Worm (Caenorhabditis elegans) whole organism, L2 larva: ENCODE data around the gene F12A10.9.

Experiments
- ZK546.5 ChIP-seq: sonication (generic microtip); optimal IDR thresholded peaks from 2 replicates; lab custom pipeline; 2017; ENCODE audit warnings: missing biosample characterization, missing genetic modification characterization
- lsy-2 ChIP-seq, 2 experiments: fragments of 150-350 bp in 1 of 2; sonication (generic microtip) in 1 of 2; optimal IDR thresholded peaks; 2 replicates each; lab custom pipeline; 2014 to 2017; ENCODE audit warnings: missing biosample characterization in 2 of 2, missing genetic modification characterization in 2 of 2
- mdl-1 ChIP-seq, 2 experiments: fragments of 150-350 bp in 1 of 2; sonication (generic microtip) in 1 of 2; optimal IDR thresholded peaks; 2 replicates each; lab custom pipeline; 2017; ENCODE audit warnings: missing biosample characterization in 2 of 2, missing genetic modification characterization in 2 of 2
- peb-1 ChIP-seq: fragments of 150-350 bp; optimal IDR thresholded peaks from 2 replicates; lab custom pipeline; 2014; ENCODE audit warnings: missing biosample characterization, missing genetic modification characterization
- unc-55 ChIP-seq: fragments of 150-350 bp; sonication (generic microtip); optimal IDR thresholded peaks from 3 replicates; lab custom pipeline; 2014; ENCODE audit warnings: missing biosample characterization, missing genetic modification reagents, missing genetic modification characterization

DNA sequence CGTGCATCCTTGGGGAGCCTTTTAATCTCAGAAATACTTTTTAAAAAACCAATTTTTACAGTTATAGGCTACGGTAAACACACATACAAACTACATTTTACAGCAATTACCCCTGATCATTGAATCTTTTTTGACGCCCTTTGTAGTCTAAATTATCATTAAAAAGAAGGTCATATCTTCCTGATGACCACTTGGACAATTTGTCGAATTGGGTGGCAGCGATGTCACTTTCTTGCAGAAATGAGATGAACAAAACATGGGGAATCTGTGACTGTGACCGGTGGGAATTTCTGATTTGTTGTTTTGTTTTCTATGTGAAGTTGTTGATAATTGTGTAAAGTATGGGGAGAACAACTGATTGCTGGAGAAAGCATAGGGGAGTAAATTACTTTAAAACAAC, 48.9 kb upstream of the F12A10.9 start:
- no peak for TF ChIP-seq unc-55
- TF ChIP-seq ZK546.5 = no peak
- TF ChIP-seq lsy-2 (tag; optimal IDR thresholded peaks at IDR 0.05; lab: Kevin White, UChicago) = no peak
- TF ChIP-seq peb-1 (tag; lab: Kevin White, UChicago) = no peak
- no peak for TF ChIP-seq mdl-1 (tag; optimal IDR thresholded peaks at IDR 0.05; lab: Kevin White, UChicago)
